Worm (Caenorhabditis elegans): Measurements from ENCODE around the gene F37A4.3.

ce11 chrIII:6736566-6736965 lies 18.2 kb downstream of the F37A4.3 start, which contains the start of gene Y102E9.6:
- TF ChIP-seq F49E8.2 (tag; optimal IDR thresholded peaks at IDR 0.05; ENCODE audit: insufficient read depth) (no peak), akir-1 (GFP tag; optimal IDR thresholded peaks at IDR 0.05) (no peak), F39B2.1 (GFP tag; IDR thresholded peaks at IDR 0.05) (no peak), aptf-3 (GFP tag; IDR thresholded peaks at IDR 0.05) (no peak), hsf-1 (GFP tag; IDR thresholded peaks at IDR 0.05) (no peak), unc-62 (GFP tag; optimal IDR thresholded peaks at IDR 0.05) (no peak), let-607 (tag; optimal IDR thresholded peaks at IDR 0.05) (no peak), hmg-1.2 (GFP tag; IDR thresholded peaks at IDR 0.05) (no peak), sdz-38 (tag; optimal IDR thresholded peaks at IDR 0.05) (no peak), cebp-2 (GFP tag; IDR thresholded peaks at IDR 0.05) (no peak), bed-2 (GFP tag; IDR thresholded peaks at IDR 0.05) (no peak), C06A6.2 (GFP tag; conservative IDR thresholded peaks at IDR 0.05) (no peak), ets-4 (GFP tag; optimal IDR thresholded peaks at IDR 0.05) (no peak)
